Fruit fly (Drosophila melanogaster) whole organism, embryonic: ENCODE data around the gene Ndae1.

ENCODE experiments used
- BEAF-32 ChIP-seq: fragments of 200-800 bp; sonication (Bioruptor generic); optimal IDR thresholded peaks from 3 replicates; lab custom pipeline; 2017; ENCODE audit warnings: missing biosample characterization, missing genetic modification characterization, mild to moderate bottlenecking, moderate library complexity, missing genetic modification reagents
- CG12942 ChIP-seq: fragments of 200-800 bp; sonication (Bioruptor generic); optimal IDR thresholded peaks from 3 replicates; lab custom pipeline; 2016; ENCODE audit warnings: missing biosample characterization, missing genetic modification characterization
- CG13424 ChIP-seq: fragments of 200-800 bp; sonication (Bioruptor generic); optimal IDR thresholded peaks from 2 replicates; lab custom pipeline; 2019; ENCODE audit warnings: missing biosample characterization, mild to moderate bottlenecking, missing genetic modification characterization, moderate library complexity
- CG14014 ChIP-seq: fragments of 200-800 bp; sonication (Bioruptor generic); IDR thresholded peaks from 2 replicates; pipeline ENCODE4 v1.3.6; 2022; ENCODE audit warnings: missing biosample characterization, missing genetic modification characterization
- CG14441 ChIP-seq: fragments of 200-800 bp; sonication (Bioruptor generic); IDR thresholded peaks from 2 replicates; pipeline ENCODE4 v1.3.6; 2022; ENCODE audit warnings: missing biosample characterization, missing genetic modification characterization
- CG16779 ChIP-seq: fragments of 200-800 bp; sonication (Bioruptor generic); IDR thresholded peaks from 2 replicates; pipeline ENCODE4 v1.3.6; 2022; ENCODE audit warnings: missing biosample characterization, missing genetic modification characterization
- CG17361 ChIP-seq: fragments of 200-800 bp; sonication (Bioruptor generic); IDR thresholded peaks from 3 replicates; pipeline ENCODE4 v1.3.6; 2022; ENCODE audit warnings: missing biosample characterization, missing genetic modification characterization
- CG17385 ChIP-seq: fragments of 200-800 bp; sonication (Bioruptor generic); optimal IDR thresholded peaks from 3 replicates; lab custom pipeline; 2018; ENCODE audit warnings: missing biosample characterization, mild to moderate bottlenecking, missing genetic modification characterization
- CG18011 ChIP-seq: fragments of 200-800 bp; sonication (Bioruptor generic); optimal IDR thresholded peaks from 2 replicates; lab custom pipeline; 2017; ENCODE audit warnings: missing biosample characterization, missing genetic modification characterization, mild to moderate bottlenecking, moderate library complexity, missing genotype
- CG2202 ChIP-seq: fragments of 200-800 bp; sonication (Bioruptor generic); optimal IDR thresholded peaks from 2 replicates; lab custom pipeline; 2018; ENCODE audit warnings: missing biosample characterization, mild to moderate bottlenecking, missing genetic modification characterization
- CG30020 ChIP-seq: fragments of 200-800 bp; optimal IDR thresholded peaks from 2 replicates; lab custom pipeline; 2019; ENCODE audit warnings: missing biosample characterization, mild to moderate bottlenecking, missing genetic modification characterization, moderate library complexity
- CG30403 ChIP-seq: fragments of 200-800 bp; sonication (Bioruptor generic); optimal IDR thresholded peaks from 3 replicates; lab custom pipeline; 2016; ENCODE audit warnings: missing biosample characterization, missing genetic modification characterization
- CG31441 ChIP-seq: fragments of 200-800 bp; sonication (Bioruptor generic); IDR thresholded peaks from 2 replicates; pipeline ENCODE4 v1.3.6; 2022; ENCODE audit warnings: missing biosample characterization, missing genetic modification characterization
- CG34376 ChIP-seq: fragments of 200-800 bp; sonication (Bioruptor generic); optimal IDR thresholded peaks from 2 replicates; lab custom pipeline; 2018; ENCODE audit warnings: missing biosample characterization, mild to moderate bottlenecking, missing genetic modification characterization
- CG4707 ChIP-seq: fragments of 200-800 bp; sonication (Bioruptor generic); optimal IDR thresholded peaks from 2 replicates; lab custom pipeline; 2018; ENCODE audit warnings: missing biosample characterization, mild to moderate bottlenecking, missing genetic modification characterization, moderate library complexity
- CG5180 ChIP-seq: fragments of 200-800 bp; sonication (Bioruptor generic); optimal IDR thresholded peaks from 3 replicates; lab custom pipeline; 2017; ENCODE audit warnings: missing biosample characterization, missing genetic modification characterization, mild to moderate bottlenecking, moderate library complexity, missing genetic modification reagents
- CG5245 ChIP-seq: fragments of 200-800 bp; sonication (Bioruptor generic); optimal IDR thresholded peaks from 3 replicates; lab custom pipeline; 2016; ENCODE audit warnings: missing biosample characterization, missing genetic modification characterization
- CG6791 ChIP-seq: fragments of 200-800 bp; sonication (Bioruptor generic); IDR thresholded peaks from 3 replicates; pipeline ENCODE4 v1.3.6; 2022; ENCODE audit warnings: missing biosample characterization, missing genetic modification characterization; ENCODE audit not compliant: partially characterized antibody
- CG7556 ChIP-seq: fragments of 200-800 bp; sonication (Bioruptor generic); optimal IDR thresholded peaks from 2 replicates; lab custom pipeline; 2017; ENCODE audit warnings: missing biosample characterization, mild to moderate bottlenecking, missing genetic modification characterization
- CG7963 ChIP-seq: fragments of 200-800 bp; sonication (Bioruptor generic); IDR thresholded peaks from 3 replicates; pipeline ENCODE4 v1.3.6; 2022; ENCODE audit warnings: missing biosample characterization, missing genetic modification characterization; ENCODE audit not compliant: partially characterized antibody
- CG8089 ChIP-seq: fragments of 200-800 bp; sonication (Bioruptor generic); optimal IDR thresholded peaks from 3 replicates; lab custom pipeline; 2016; ENCODE audit warnings: missing biosample characterization, missing genetic modification characterization
- CG8359 ChIP-seq: fragments of 200-800 bp; sonication (Bioruptor generic); optimal IDR thresholded peaks from 2 replicates; lab custom pipeline; 2017; ENCODE audit warnings: missing biosample characterization, mild to moderate bottlenecking, missing genetic modification characterization, borderline replicate concordance
- CG9437 ChIP-seq: fragments of 200-800 bp; sonication (Bioruptor generic); optimal IDR thresholded peaks from 2 replicates; lab custom pipeline; 2018; ENCODE audit warnings: missing biosample characterization, mild to moderate bottlenecking, missing genetic modification characterization
- CG9817 ChIP-seq: fragments of 200-800 bp; sonication (Bioruptor generic); optimal IDR thresholded peaks from 2 replicates; lab custom pipeline; 2018; ENCODE audit warnings: missing biosample characterization, mild to moderate bottlenecking, missing genetic modification characterization, moderate library complexity
- Drgx ChIP-seq: fragments of 200-800 bp; sonication (Bioruptor generic); IDR thresholded peaks from 2 replicates; pipeline ENCODE4 v1.3.6; 2022; ENCODE audit warnings: missing biosample characterization, missing genetic modification characterization
- E2f1 ChIP-seq: fragments of 200-800 bp; sonication (Bioruptor generic); IDR thresholded peaks from 2 replicates; pipeline ENCODE4 v1.3.6; 2022; ENCODE audit warnings: missing biosample characterization, missing genetic modification characterization
- E2f2 ChIP-seq: fragments of 200-800 bp; sonication (Bioruptor generic); IDR thresholded peaks from 2 replicates; pipeline ENCODE4 v1.3.6; 2022; ENCODE audit warnings: missing biosample characterization, missing genetic modification characterization
- H15 ChIP-seq: fragments of 200-800 bp; sonication (Bioruptor generic); IDR thresholded peaks from 3 replicates; pipeline ENCODE4 v1.3.6; 2022; ENCODE audit warnings: missing biosample characterization, missing genetic modification characterization
- HLH3B ChIP-seq: fragments of 200-800 bp; sonication (Bioruptor generic); IDR thresholded peaks from 2 replicates; pipeline ENCODE4 v1.3.6; 2022; ENCODE audit warnings: missing biosample characterization, missing genetic modification characterization
- HmgZ ChIP-seq: fragments of 200-800 bp; sonication (Bioruptor generic); optimal IDR thresholded peaks from 2 replicates; lab custom pipeline; 2018; ENCODE audit warnings: missing biosample characterization, mild to moderate bottlenecking, missing genetic modification characterization
- Hr78 ChIP-seq, 2 experiments: fragments of 200-800 bp in 1 of 2; fragments of >200 bp in 1 of 2; sonication (Bioruptor generic) in 1 of 2; optimal IDR thresholded peaks; 2 replicates each; lab custom pipeline; 2017 to 2019; ENCODE audit warnings: missing biosample characterization in 2 of 2, missing genetic modification characterization in 2 of 2, mild to moderate bottlenecking in 1 of 2, moderate library complexity in 1 of 2
- MESR4 ChIP-seq: fragments of 200-800 bp; sonication (Bioruptor generic); optimal IDR thresholded peaks from 2 replicates; lab custom pipeline; 2018; ENCODE audit warnings: missing biosample characterization, mild to moderate bottlenecking, missing genetic modification characterization, moderate library complexity
- NC2α ChIP-seq: fragments of 200-800 bp; sonication (Bioruptor generic); optimal IDR thresholded peaks from 2 replicates; lab custom pipeline; 2016; ENCODE audit warnings: missing biosample characterization, missing genetic modification characterization
- Nf-YB ChIP-seq: fragments of 200-800 bp; sonication (Bioruptor generic); optimal IDR thresholded peaks from 3 replicates; lab custom pipeline; 2019; ENCODE audit warnings: missing biosample characterization, mild to moderate bottlenecking, missing genetic modification characterization, moderate library complexity
- Oaz ChIP-seq: fragments of 200-800 bp; sonication (Bioruptor generic); IDR thresholded peaks from 2 replicates; pipeline ENCODE4 v1.3.6; 2022; ENCODE audit warnings: missing biosample characterization, missing genetic modification characterization
- PHDP ChIP-seq: fragments of 200-800 bp; sonication (Bioruptor generic); optimal IDR thresholded peaks from 3 replicates; lab custom pipeline; 2018; ENCODE audit warnings: missing biosample characterization, mild to moderate bottlenecking, missing genetic modification characterization, moderate library complexity
- Xrp1 ChIP-seq: fragments of 200-800 bp; sonication (Bioruptor generic); IDR thresholded peaks from 2 replicates; pipeline ENCODE4 v1.3.6; 2022; ENCODE audit warnings: missing biosample characterization, missing genetic modification characterization
- bsh ChIP-seq, 2 experiments: fragments of 200-800 bp; sonication (Bioruptor generic); optimal IDR thresholded peaks; 2 replicates each; lab custom pipeline; 2017 to 2018; ENCODE audit warnings: mild to moderate bottlenecking in 2 of 2, missing biosample characterization in 2 of 2, missing genetic modification characterization in 2 of 2, moderate library complexity in 1 of 2
- cad ChIP-seq: fragments of >200 bp; optimal IDR thresholded peaks from 2 replicates; lab custom pipeline; 2017; ENCODE audit warnings: missing biosample characterization, missing genetic modification characterization
- crol ChIP-seq: fragments of 200-800 bp; sonication (Bioruptor generic); IDR thresholded peaks from 2 replicates; pipeline ENCODE4 v1.3.6; 2022; ENCODE audit warnings: missing biosample characterization, missing genetic modification characterization
- ems ChIP-seq: fragments of 200-800 bp; sonication (Bioruptor generic); optimal IDR thresholded peaks from 3 replicates; lab custom pipeline; 2016; ENCODE audit warnings: missing biosample characterization, missing genetic modification characterization
- insv ChIP-seq, 2 experiments: fragments of 200-800 bp; sonication (Bioruptor generic); optimal IDR thresholded peaks; 3 replicates each; lab custom pipeline; 2016 to 2018; ENCODE audit warnings: missing biosample characterization in 2 of 2, missing genetic modification characterization in 2 of 2
- kah ChIP-seq: fragments of 200-800 bp; sonication (Bioruptor generic); optimal IDR thresholded peaks from 2 replicates; lab custom pipeline; 2018; ENCODE audit warnings: missing biosample characterization, mild to moderate bottlenecking, missing genetic modification characterization
- kay ChIP-seq: fragments of 200-800 bp; sonication (Bioruptor generic); optimal IDR thresholded peaks from 2 replicates; lab custom pipeline; 2016; ENCODE audit warnings: missing biosample characterization, missing genetic modification characterization
- ken ChIP-seq: fragments of 200-800 bp; sonication (Bioruptor generic); IDR thresholded peaks from 3 replicates; pipeline ENCODE4 v1.3.6; 2022; ENCODE audit warnings: missing biosample characterization, missing genetic modification characterization
- otp ChIP-seq: fragments of 200-800 bp; sonication (Bioruptor generic); IDR thresholded peaks from 3 replicates; pipeline ENCODE4, ENCODE4 v1.3.6; 2022; ENCODE audit warnings: missing biosample characterization, missing genetic modification characterization
- repo ChIP-seq: fragments of 200-800 bp; sonication (Bioruptor generic); optimal IDR thresholded peaks from 2 replicates; lab custom pipeline; 2016; ENCODE audit warnings: missing biosample characterization, missing genetic modification characterization
- sens-2 ChIP-seq: fragments of 200-800 bp; sonication (Bioruptor generic); IDR thresholded peaks from 2 replicates; pipeline ENCODE4 v1.3.6; 2022; ENCODE audit warnings: missing biosample characterization, missing genetic modification characterization
- shn ChIP-seq: fragments of 200-800 bp; sonication (Bioruptor generic); optimal IDR thresholded peaks from 3 replicates; lab custom pipeline; 2016; ENCODE audit warnings: missing biosample characterization, missing genetic modification characterization
- wor ChIP-seq: fragments of 200-800 bp; sonication (Bioruptor generic); IDR thresholded peaks from 2 replicates; pipeline ENCODE4 v1.3.6; 2022; ENCODE audit warnings: missing biosample characterization, missing genetic modification characterization
- z ChIP-seq: fragments of 200-800 bp; sonication (Bioruptor generic); IDR thresholded peaks from 3 replicates; pipeline ENCODE4 v1.3.6; 2022; ENCODE audit warnings: missing biosample characterization, missing genetic modification characterization

The Ndae1 gene

dm6 chr2L:7261989-7262388, 12.8 kb upstream of the Ndae1 start (continued):
- peak; percentile 49 for TF ChIP-seq CG31441 (GFP tag; lab: Robert Waterston, UW)
- peak; percentile 59 for TF ChIP-seq CG17385 (GFP tag; lab: Kevin White, UChicago)
- TF ChIP-seq CG5180: peak; percentile 35
- peak; percentile 66 for TF ChIP-seq HLH3B
- peak; percentile 47 for TF ChIP-seq CG8089 (GFP tag; lab: Kevin White, UChicago)
- no peak for TF ChIP-seq CG30020 (tag; lab: Kevin White, UChicago)
- no peak for TF ChIP-seq CG16779
- TF ChIP-seq CG13424 (tag; lab: Kevin White, UChicago): peak; percentile 62
- no peak for TF ChIP-seq CG14014
- 0 out of 2 replicates have a peak, but pooled peaks have one; percentile 12 for TF ChIP-seq crol (GFP tag; lab: Robert Waterston, UW)
- no peak for TF ChIP-seq CG34376
- TF ChIP-seq CG9817 (tag; lab: Kevin White, UChicago): no peak
- no peak for TF ChIP-seq shn (GFP tag; lab: Kevin White, UChicago)
- peak; percentile 13 for TF ChIP-seq CG9437
- peak; percentile 24 for TF ChIP-seq kah
- 0 out of 3 replicates have a peak, but pooled peaks have one; percentile 62 for TF ChIP-seq otp
- 0 out of 2 replicates have a peak, but pooled peaks have one; percentile 7 for TF ChIP-seq E2f1
- TF ChIP-seq CG7963 (GFP tag; lab: Robert Waterston, UW): no peak
- no peak for TF ChIP-seq MESR4 (GFP tag; lab: Kevin White, UChicago)
- no peak for TF ChIP-seq z (GFP tag; lab: Robert Waterston, UW)
- TF ChIP-seq sens-2 (GFP tag; lab: Robert Waterston, UW): peak; percentile 41
- TF ChIP-seq Xrp1 (GFP tag; lab: Robert Waterston, UW): peak; percentile 84
- TF ChIP-seq ken (GFP tag; lab: Robert Waterston, UW): peak; percentile 47; the same call in 1 of the 3 replicates
- peak; percentile 47 for TF ChIP-seq CG4707 (GFP tag; lab: Kevin White, UChicago)
- peak; percentile 66 for TF ChIP-seq CG17361 (GFP tag; lab: Robert Waterston, UW)
- no peak for TF ChIP-seq BEAF-32 (GFP tag; lab: Kevin White, UChicago)
- peak; percentile 4 for TF ChIP-seq CG12942 (GFP tag; lab: Kevin White, UChicago)
- TF ChIP-seq H15 (GFP tag; lab: Robert Waterston, UW): peak; percentile 46; the same call in 1 of the 3 replicates
- no peak for TF ChIP-seq Oaz (GFP tag; lab: Robert Waterston, UW)
- TF ChIP-seq CG30403 (GFP tag; lab: Kevin White, UChicago): peak; percentile 56
- no peak for TF ChIP-seq Hr78 (GFP tag; optimal IDR thresholded peaks at IDR 0.05; lab: Kevin White, UChicago)
- peak; percentile 58 for TF ChIP-seq CG7556 (GFP tag; lab: Kevin White, UChicago)
- TF ChIP-seq CG6791 (GFP tag; lab: Robert Waterston, UW): no peak
- TF ChIP-seq Drgx: no peak
- TF ChIP-seq wor (GFP tag; lab: Robert Waterston, UW): peak; percentile 41
- peak; percentile 8 for TF ChIP-seq CG8359
- peak; percentile 43 for TF ChIP-seq ems (GFP tag; lab: Kevin White, UChicago)
- TF ChIP-seq repo (GFP tag; lab: Kevin White, UChicago): no peak
- TF ChIP-seq insv (GFP tag; optimal IDR thresholded peaks at IDR 0.05; lab: Kevin White, UChicago): no peak
- TF ChIP-seq CG2202 (tag; lab: Kevin White, UChicago): peak; percentile 68
- TF ChIP-seq bsh (GFP tag; optimal IDR thresholded peaks at IDR 0.05; lab: Kevin White, UChicago): peak in 1 of 2 experiments; percentile 87
- TF ChIP-seq NC2α (GFP tag; lab: Kevin White, UChicago): no peak
- peak; percentile 66 for TF ChIP-seq PHDP (tag; lab: Kevin White, UChicago)
- TF ChIP-seq kay (GFP tag; lab: Kevin White, UChicago): no peak
- TF ChIP-seq HmgZ (tag; lab: Kevin White, UChicago): no peak
- TF ChIP-seq CG18011: no peak
- no peak for TF ChIP-seq E2f2 (GFP tag; lab: Robert Waterston, UW)
- TF ChIP-seq CG5245 (GFP tag; lab: Kevin White, UChicago): peak; percentile 20
- TF ChIP-seq CG14441 (GFP tag; lab: Robert Waterston, UW): no peak
- TF ChIP-seq Nf-YB (GFP tag; lab: Kevin White, UChicago): no peak
- no peak for TF ChIP-seq cad (GFP tag; lab: Kevin White, UChicago)
